Fruit fly (Drosophila melanogaster) whole organism, embryonic: ENCODE results near the gene papi.
A peak's percentile ranks its signal among the peaks of the same experiment; 100 is the strongest.

ENCODE experiments used
- Abd-B ChIP-seq: fragments of 200-800 bp; sonication (Bioruptor generic); optimal IDR thresholded peaks from 2 replicates; lab custom pipeline; 2018; ENCODE audit warnings: missing biosample characterization, mild to moderate bottlenecking, missing genetic modification characterization, moderate library complexity
- Asciz ChIP-seq: fragments of 200-800 bp; sonication (Bioruptor generic); optimal IDR thresholded peaks from 2 replicates; lab custom pipeline; 2017; ENCODE audit warnings: missing biosample characterization, mild to moderate bottlenecking, missing genetic modification characterization, missing genetic modification reagents
- Atf6 ChIP-seq: fragments of 200-800 bp; sonication (Bioruptor generic); IDR thresholded peaks from 2 replicates; pipeline ENCODE4 v1.3.6; 2022; ENCODE audit warnings: missing biosample characterization, missing genetic modification characterization
- CG10462 ChIP-seq: fragments of 200-800 bp; sonication (Bioruptor generic); optimal IDR thresholded peaks from 2 replicates; lab custom pipeline; 2016; ENCODE audit warnings: missing biosample characterization, missing genetic modification characterization
- CG10543 ChIP-seq: fragments of 200-800 bp; sonication (Bioruptor generic); optimal IDR thresholded peaks from 3 replicates; lab custom pipeline; 2017; ENCODE audit warnings: missing biosample characterization, mild to moderate bottlenecking, missing genetic modification characterization, moderate library complexity
- CG10979 ChIP-seq: fragments of 200-800 bp; sonication (Bioruptor generic); optimal IDR thresholded peaks from 2 replicates; lab custom pipeline; 2018; ENCODE audit warnings: missing biosample characterization, mild to moderate bottlenecking, missing genetic modification characterization, moderate library complexity
- CG14667 ChIP-seq: fragments of 200-800 bp; sonication (Bioruptor generic); IDR thresholded peaks from 2 replicates; pipeline ENCODE4 v1.3.6; 2022; ENCODE audit warnings: missing biosample characterization, missing genetic modification characterization
- CG14710 ChIP-seq: fragments of 200-800 bp; sonication (Bioruptor generic); optimal IDR thresholded peaks from 3 replicates; lab custom pipeline; 2019; ENCODE audit warnings: missing biosample characterization, mild to moderate bottlenecking, missing genetic modification characterization, moderate library complexity
- CG1647 ChIP-seq: fragments of 200-800 bp; sonication (Bioruptor generic); optimal IDR thresholded peaks from 3 replicates; lab custom pipeline; 2016; ENCODE audit warnings: missing biosample characterization, missing genetic modification characterization
- CG17361 ChIP-seq: fragments of 200-800 bp; sonication (Bioruptor generic); IDR thresholded peaks from 3 replicates; pipeline ENCODE4 v1.3.6; 2022; ENCODE audit warnings: missing biosample characterization, missing genetic modification characterization
- CG17802 ChIP-seq: fragments of 200-800 bp; sonication (Bioruptor generic); optimal IDR thresholded peaks from 2 replicates; lab custom pipeline; 2018; ENCODE audit warnings: missing biosample characterization, mild to moderate bottlenecking, missing genetic modification characterization, moderate library complexity
- CG32767 ChIP-seq: fragments of 200-800 bp; sonication (Bioruptor generic); IDR thresholded peaks from 2 replicates; pipeline ENCODE4 v1.3.6; 2022; ENCODE audit warnings: missing biosample characterization, missing genetic modification characterization
- CG3838 ChIP-seq: fragments of 200-800 bp; sonication (Bioruptor generic); optimal IDR thresholded peaks from 3 replicates; lab custom pipeline; 2016; ENCODE audit warnings: missing biosample characterization, missing genetic modification characterization
- CG3847 ChIP-seq: fragments of 200-800 bp; sonication (Bioruptor generic); IDR thresholded peaks from 2 replicates; pipeline ENCODE4 v1.3.6; 2022; ENCODE audit warnings: missing biosample characterization, missing genetic modification characterization
- CG4730 ChIP-seq: fragments of 200-800 bp; sonication (Bioruptor generic); IDR thresholded peaks from 2 replicates; pipeline ENCODE4 v1.3.6; 2022; ENCODE audit warnings: missing biosample characterization, missing genetic modification characterization
- CG5180 ChIP-seq: fragments of 200-800 bp; sonication (Bioruptor generic); optimal IDR thresholded peaks from 3 replicates; lab custom pipeline; 2017; ENCODE audit warnings: missing biosample characterization, missing genetic modification characterization, mild to moderate bottlenecking, moderate library complexity, missing genetic modification reagents
- CG6654 ChIP-seq: fragments of 200-800 bp; sonication (Bioruptor generic); optimal IDR thresholded peaks from 2 replicates; lab custom pipeline; 2017; ENCODE audit warnings: missing biosample characterization, mild to moderate bottlenecking, missing genetic modification characterization
- D19B ChIP-seq: fragments of 200-800 bp; sonication (Bioruptor generic); optimal IDR thresholded peaks from 2 replicates; lab custom pipeline; 2017; ENCODE audit warnings: missing biosample characterization, mild to moderate bottlenecking, missing genetic modification characterization
- Dip3 ChIP-seq: fragments of 200-800 bp; sonication (Bioruptor generic); optimal IDR thresholded peaks from 3 replicates; lab custom pipeline; 2016; ENCODE audit warnings: missing biosample characterization, missing genetic modification characterization
- Hr78 ChIP-seq, 2 experiments: fragments of 200-800 bp in 1 of 2; fragments of >200 bp in 1 of 2; sonication (Bioruptor generic) in 1 of 2; optimal IDR thresholded peaks; 2 replicates each; lab custom pipeline; 2017 to 2019; ENCODE audit warnings: missing biosample characterization in 2 of 2, missing genetic modification characterization in 2 of 2, mild to moderate bottlenecking in 1 of 2, moderate library complexity in 1 of 2
- Neu2 ChIP-seq: fragments of 200-800 bp; sonication (Bioruptor generic); optimal IDR thresholded peaks from 3 replicates; lab custom pipeline; 2016; ENCODE audit warnings: missing biosample characterization, missing genetic modification characterization, borderline replicate concordance
- Nf-YB ChIP-seq: fragments of 200-800 bp; sonication (Bioruptor generic); optimal IDR thresholded peaks from 3 replicates; lab custom pipeline; 2019; ENCODE audit warnings: missing biosample characterization, mild to moderate bottlenecking, missing genetic modification characterization, moderate library complexity
- Pdp1 ChIP-seq, 2 experiments: fragments of 200-800 bp; sonication (Bioruptor generic); optimal IDR thresholded peaks; 3 replicates each; lab custom pipeline; 2016; ENCODE audit warnings: missing biosample characterization in 2 of 2, missing genetic modification characterization in 2 of 2, mild to moderate bottlenecking in 1 of 2, moderate library complexity in 1 of 2
- Ravus ChIP-seq: fragments of 200-800 bp; sonication (Bioruptor generic); IDR thresholded peaks from 2 replicates; pipeline ENCODE4 v1.3.6; 2022; ENCODE audit warnings: missing biosample characterization, missing genetic modification characterization
- Ssrp ChIP-seq: fragments of 200-800 bp; sonication (Bioruptor generic); optimal IDR thresholded peaks from 2 replicates; lab custom pipeline; 2018; ENCODE audit warnings: missing biosample characterization, mild to moderate bottlenecking, missing genetic modification characterization, moderate library complexity
- TFAM ChIP-seq: fragments of 200-800 bp; sonication (Bioruptor generic); optimal IDR thresholded peaks from 2 replicates; lab custom pipeline; 2017; ENCODE audit warnings: missing biosample characterization, missing genetic modification characterization, inconsistent platforms
- Usf ChIP-seq: fragments of 200-800 bp; sonication (Bioruptor generic); optimal IDR thresholded peaks from 2 replicates; lab custom pipeline; 2017; ENCODE audit warnings: missing genotype, missing biosample characterization, missing genetic modification characterization
- ara ChIP-seq: fragments of 200-800 bp; sonication (Bioruptor generic); IDR thresholded peaks from 2 replicates; pipeline ENCODE4 v1.3.6; 2022; ENCODE audit warnings: missing biosample characterization, missing genetic modification characterization
- ase ChIP-seq: fragments of 200-800 bp; sonication (Bioruptor generic); IDR thresholded peaks from 3 replicates; pipeline ENCODE4 v1.3.6; 2022; ENCODE audit warnings: missing biosample characterization, missing genetic modification characterization
- br ChIP-seq: fragments of >200 bp; optimal IDR thresholded peaks from 2 replicates; lab custom pipeline; 2017
- chif ChIP-seq, 2 experiments: fragments of 200-800 bp; sonication (Bioruptor generic); optimal IDR thresholded peaks; 3 replicates each; lab custom pipeline; 2016; ENCODE audit warnings: missing biosample characterization in 2 of 2, missing genetic modification characterization in 2 of 2
- esg ChIP-seq: fragments of 200-800 bp; sonication (Bioruptor generic); conservative IDR thresholded peaks from 2 replicates; pipeline ENCODE4 v1.3.6; 2022; ENCODE audit warnings: missing biosample characterization, missing genetic modification characterization
- fd96Cb ChIP-seq: fragments of 200-800 bp; sonication (Bioruptor generic); optimal IDR thresholded peaks from 2 replicates; lab custom pipeline; 2018; ENCODE audit warnings: missing biosample characterization, mild to moderate bottlenecking, missing genetic modification characterization, moderate library complexity
- fru ChIP-seq: fragments of >200 bp; optimal IDR thresholded peaks from 2 replicates; lab custom pipeline; 2017
- hbn ChIP-seq: fragments of 200-800 bp; sonication (Bioruptor generic); IDR thresholded peaks from 2 replicates; pipeline ENCODE4 v1.3.6; 2022; ENCODE audit warnings: missing biosample characterization, missing genetic modification characterization; ENCODE audit not compliant: partially characterized antibody
- ind ChIP-seq: fragments of 200-800 bp; sonication (Bioruptor generic); optimal IDR thresholded peaks from 3 replicates; lab custom pipeline; 2016; ENCODE audit warnings: missing biosample characterization, missing genetic modification characterization
- knrl ChIP-seq: fragments of 200-800 bp; sonication (Bioruptor generic); IDR thresholded peaks from 3 replicates; pipeline ENCODE4 v1.3.6; 2022; ENCODE audit warnings: missing biosample characterization, missing genetic modification characterization; ENCODE audit not compliant: partially characterized antibody
- lab ChIP-seq: fragments of 200-800 bp; sonication (Bioruptor generic); optimal IDR thresholded peaks from 3 replicates; lab custom pipeline; 2017; ENCODE audit warnings: missing biosample characterization, missing genetic modification characterization, mild to moderate bottlenecking, moderate library complexity, missing genetic modification reagents
- lbe ChIP-seq: fragments of 200-800 bp; sonication (Bioruptor generic); optimal IDR thresholded peaks from 2 replicates; lab custom pipeline; 2016; ENCODE audit warnings: missing biosample characterization, mild to moderate bottlenecking, missing genetic modification characterization
- lmd ChIP-seq: fragments of 200-800 bp; sonication (Bioruptor generic); IDR thresholded peaks from 2 replicates; pipeline ENCODE4 v1.3.6; 2022; ENCODE audit warnings: missing biosample characterization, missing genetic modification characterization
- maf-S ChIP-seq: fragments of 200-800 bp; sonication (Bioruptor generic); optimal IDR thresholded peaks from 2 replicates; lab custom pipeline; 2016; ENCODE audit warnings: missing biosample characterization, missing genetic modification characterization
- nmo ChIP-seq: fragments of 200-800 bp; sonication (Bioruptor generic); optimal IDR thresholded peaks from 2 replicates; lab custom pipeline; 2018; ENCODE audit warnings: missing biosample characterization, mild to moderate bottlenecking, missing genetic modification characterization, moderate library complexity
- p53 ChIP-seq: fragments of 200-800 bp; sonication (Bioruptor generic); optimal IDR thresholded peaks from 2 replicates; lab custom pipeline; 2016; ENCODE audit warnings: missing biosample characterization, missing genetic modification characterization
- pfk ChIP-seq: fragments of 200-800 bp; sonication (Bioruptor generic); optimal IDR thresholded peaks from 2 replicates; lab custom pipeline; 2018; ENCODE audit warnings: missing biosample characterization, mild to moderate bottlenecking, missing genetic modification characterization, moderate library complexity
- pita ChIP-seq: fragments of 200-800 bp; sonication (Bioruptor generic); optimal IDR thresholded peaks from 2 replicates; lab custom pipeline; 2017; ENCODE audit warnings: missing biosample characterization, mild to moderate bottlenecking, missing genetic modification characterization
- psq ChIP-seq: fragments of 200-800 bp; sonication (Bioruptor generic); optimal IDR thresholded peaks from 2 replicates; lab custom pipeline; 2017; ENCODE audit warnings: missing biosample characterization, missing genetic modification characterization
- ro ChIP-seq: fragments of 200-800 bp; sonication (Bioruptor generic); IDR thresholded peaks from 2 replicates; pipeline ENCODE4 v1.3.6; 2022; ENCODE audit warnings: missing biosample characterization, missing genetic modification characterization
- row ChIP-seq: fragments of 200-800 bp; sonication (Bioruptor generic); IDR thresholded peaks from 3 replicates; pipeline ENCODE4 v1.3.6; 2022; ENCODE audit warnings: missing biosample characterization, missing genetic modification characterization
- sob ChIP-seq: fragments of 200-800 bp; sonication (Bioruptor generic); IDR thresholded peaks from 2 replicates; pipeline ENCODE4 v1.3.6; 2022; ENCODE audit warnings: missing biosample characterization, missing genetic modification characterization
- toy ChIP-seq: fragments of 200-800 bp; sonication (Bioruptor generic); IDR thresholded peaks from 2 replicates; pipeline ENCODE4 v1.3.6; 2022; ENCODE audit warnings: missing biosample characterization, missing genetic modification characterization

The papi gene

DNA sequence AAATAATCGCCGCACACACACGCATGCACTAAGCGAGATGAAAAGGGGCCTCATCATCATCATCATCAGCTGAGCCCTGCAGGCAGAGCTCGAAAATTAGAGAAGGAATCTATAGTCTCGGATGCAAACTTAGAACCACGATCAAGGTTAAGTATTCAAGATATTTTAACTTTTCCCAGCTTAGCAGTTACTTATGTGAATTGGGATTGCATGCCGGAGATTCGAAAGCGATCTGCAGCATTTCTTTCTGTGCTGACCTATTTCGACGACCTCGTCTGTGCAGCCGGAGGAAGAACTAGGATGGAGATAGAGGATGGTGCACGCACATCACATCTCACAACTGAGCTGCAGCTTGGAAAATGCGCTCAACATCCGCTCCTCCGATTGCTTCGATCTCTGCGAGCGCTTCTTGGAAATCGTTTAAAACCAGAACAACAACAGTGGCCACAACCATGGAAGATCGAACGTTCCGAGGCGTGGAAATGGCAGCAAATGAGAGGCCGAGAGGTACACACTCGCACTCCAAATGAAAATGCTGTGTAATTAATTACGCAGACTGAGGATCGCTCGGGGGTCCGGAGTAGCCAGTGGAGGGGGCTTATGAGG is 37.7 kb upstream of the papi start (continued):
- TF ChIP-seq esg (no peak; the same call in 1 of the 2 replicates), lab (no peak), TFAM (peak; percentile 23), fd96Cb (tag; lab: Kevin White, UChicago) (peak; percentile 71), Neu2 (GFP tag; lab: Kevin White, UChicago) (peak; percentile 14), lbe (no peak), CG5180 (GFP tag; lab: Kevin White, UChicago) (no peak), sob (no peak), hbn (GFP tag; lab: Robert Waterston, UW) (no peak), fru (lab: Kevin White, UChicago) (no peak), knrl (GFP tag; lab: Robert Waterston, UW) (no peak), Abd-B (GFP tag; lab: Kevin White, UChicago) (peak; percentile 9), row (GFP tag; lab: Robert Waterston, UW) (peak; percentile 64), Hr78 (GFP tag; optimal IDR thresholded peaks at IDR 0.05; lab: Kevin White, UChicago) (no peak), CG6654 (GFP tag; lab: Kevin White, UChicago) (peak; percentile 10), ase (GFP tag; lab: Robert Waterston, UW) (no peak; the same call in 2 of the 3 replicates), p53 (GFP tag; lab: Kevin White, UChicago) (peak; percentile 32), D19B (no peak), Asciz (no peak), br (no peak), chif (GFP tag; optimal IDR thresholded peaks at IDR 0.05; lab: Kevin White, UChicago) (peak; percentile 33 to 91), ind (no peak), CG14710 (tag; lab: Kevin White, UChicago) (peak; percentile 84), CG14667 (GFP tag; lab: Robert Waterston, UW) (peak; percentile 60), maf-S (no peak), ara (GFP tag; lab: Robert Waterston, UW) (peak; percentile 91), lmd (no peak), pita (GFP tag; lab: Kevin White, UChicago) (no peak), CG10543 (GFP tag; lab: Kevin White, UChicago) (no peak), CG10462 (GFP tag; lab: Kevin White, UChicago) (peak; percentile 12), nmo (GFP tag; lab: Kevin White, UChicago) (peak; percentile 67), Pdp1 (GFP tag; optimal IDR thresholded peaks at IDR 0.05; lab: Kevin White, UChicago) (peak; percentile 45 to 49), pfk (GFP tag; lab: Kevin White, UChicago) (no peak), Nf-YB (GFP tag; lab: Kevin White, UChicago) (peak; percentile 45), CG10979 (tag; lab: Kevin White, UChicago) (peak; percentile 88), CG1647 (peak; percentile 27), Atf6 (no peak), Ravus (no peak), psq (no peak), CG17802 (tag; lab: Kevin White, UChicago) (no peak), CG32767 (GFP tag; lab: Robert Waterston, UW) (peak; percentile 57; the same call in 1 of the 2 replicates), CG3847 (GFP tag; lab: Robert Waterston, UW) (0 out of 2 replicates have a peak, but pooled peaks have one; percentile 12), Dip3 (GFP tag; lab: Kevin White, UChicago) (no peak), ro (peak; percentile 34; the same call in 1 of the 2 replicates), Ssrp (tag; lab: Kevin White, UChicago) (peak; percentile 61), toy (GFP tag; lab: Robert Waterston, UW) (no peak), Usf (GFP tag; lab: Kevin White, UChicago) (peak; percentile 81), CG4730 (GFP tag; lab: Robert Waterston, UW) (peak; percentile 44; the same call in 1 of the 2 replicates), CG17361 (peak; percentile 66; the same call in 2 of the 3 replicates), CG3838 (GFP tag; lab: Kevin White, UChicago) (no peak)
